Worm (Caenorhabditis elegans) whole organism, L4/young adult: ENCODE data around the gene lst-6.
"Not testable (repeated sequence)": the region's sequence is repeated elsewhere in the genome, so short reads cannot be mapped to it uniquely, and the experiment has no call there.

Experiments used
- W03F9.2 ChIP-seq: fragments of 150-350 bp; optimal IDR thresholded peaks from 2 replicates; lab custom pipeline; 2014; ENCODE audit warnings: missing biosample characterization, missing genetic modification characterization
- dao-5 ChIP-seq: sonication (generic microtip); optimal IDR thresholded peaks from 2 replicates; lab custom pipeline; 2016; ENCODE audit warnings: missing genotype, missing genetic modification characterization, moderate library complexity, missing compliant biosample characterization
- him-1 ChIP-seq: sonication (generic microtip); optimal IDR thresholded peaks from 2 replicates; lab custom pipeline; 2016; ENCODE audit warnings: missing genotype, missing genetic modification reagents, missing genetic modification characterization, missing compliant biosample characterization

DNA sequence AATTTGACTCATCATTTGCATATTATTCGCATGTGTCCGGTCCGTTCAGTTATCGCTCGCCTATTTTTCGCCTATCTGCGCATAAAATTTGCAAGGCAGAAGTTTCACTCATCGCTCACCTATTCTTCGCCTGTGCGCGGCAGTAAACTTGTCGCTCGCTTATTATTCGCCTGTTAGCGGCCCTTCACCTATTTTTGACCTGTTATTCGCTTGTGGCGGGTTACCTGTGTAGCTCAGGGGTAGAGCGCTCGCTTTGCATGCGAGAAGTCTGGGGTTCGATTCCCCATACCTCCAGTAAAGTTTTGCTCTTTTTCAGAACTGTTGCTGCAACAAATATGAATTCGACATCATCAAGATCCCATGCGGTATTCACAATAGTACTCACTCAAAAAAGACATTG, 20.9 kb downstream of the lst-6 start:
- not testable (repeated sequence) for TF ChIP-seq him-1 (tag; lab: Kevin White, UChicago); W03F9.2
- peak; percentile 56 for TF ChIP-seq dao-5 (tag; lab: Kevin White, UChicago)
